Worm (Caenorhabditis elegans) whole organism, late embryonic: ENCODE results near the gene F54F2.6.

ENCODE experiments used
- C08G9.2 ChIP-seq: sonication (generic microtip); optimal IDR thresholded peaks from 2 replicates; lab custom pipeline; 2016; ENCODE audit warnings: mild to moderate bottlenecking, missing genetic modification characterization, moderate library complexity, missing compliant biosample characterization
- C38D4.7 ChIP-seq: fragments of 200-800 bp; sonication (Bioruptor generic); optimal IDR thresholded peaks from 2 replicates; lab custom pipeline; 2018; ENCODE audit warnings: mild to moderate bottlenecking, missing genetic modification characterization, moderate library complexity, missing compliant biosample characterization
- K09A11.1 ChIP-seq: sonication (generic microtip); optimal IDR thresholded peaks from 2 replicates; lab custom pipeline; 2017; ENCODE audit warnings: antibody characterized with exemption, mild to moderate bottlenecking, missing genetic modification characterization, missing compliant biosample characterization; ENCODE audit not compliant: insufficient read depth
- Y22D7AL.16 ChIP-seq: sonication (generic microtip); optimal IDR thresholded peaks from 2 replicates; lab custom pipeline; 2016; ENCODE audit warnings: missing genetic modification characterization, missing compliant biosample characterization
- ceh-14 ChIP-seq: sonication (generic microtip); optimal IDR thresholded peaks from 2 replicates; lab custom pipeline; 2016; ENCODE audit warnings: missing genotype, missing genetic modification characterization, missing compliant biosample characterization
- ceh-18 ChIP-seq: sonication (generic microtip); optimal IDR thresholded peaks from 2 replicates; lab custom pipeline; 2016; ENCODE audit warnings: missing genetic modification characterization, missing compliant biosample characterization
- ceh-2 ChIP-seq: sonication (generic microtip); optimal IDR thresholded peaks from 2 replicates; lab custom pipeline; 2016; ENCODE audit warnings: missing genotype, missing genetic modification characterization, missing compliant biosample characterization
- ceh-30 ChIP-seq: fragments of 150-350 bp; optimal IDR thresholded peaks from 2 replicates; lab custom pipeline; 2014; ENCODE audit warnings: missing biosample characterization, missing genetic modification characterization
- ceh-31 ChIP-seq: sonication (generic microtip); optimal IDR thresholded peaks from 2 replicates; lab custom pipeline; 2016; ENCODE audit warnings: missing genetic modification characterization, missing compliant biosample characterization
- ceh-34 ChIP-seq: sonication (generic microtip); optimal IDR thresholded peaks from 2 replicates; lab custom pipeline; 2016; ENCODE audit warnings: mild to moderate bottlenecking, missing genetic modification characterization, missing compliant biosample characterization
- ceh-45 ChIP-seq: fragments of 200-800 bp; sonication (Bioruptor generic); IDR thresholded peaks from 2 replicates; pipeline ENCODE4 v1.3.6; 2022; ENCODE audit warnings: missing genetic modification reagents, missing genetic modification characterization, missing compliant biosample characterization
- ceh-9 ChIP-seq: sonication (generic microtip); optimal IDR thresholded peaks from 2 replicates; lab custom pipeline; 2016; ENCODE audit warnings: mild to moderate bottlenecking, missing genetic modification characterization, inconsistent platforms, missing compliant biosample characterization
- che-1 ChIP-seq: sonication (generic microtip); optimal IDR thresholded peaks from 2 replicates; lab custom pipeline; 2016; ENCODE audit warnings: mild to moderate bottlenecking, missing genetic modification characterization, missing compliant biosample characterization
- dmd-4 ChIP-seq: sonication (generic microtip); optimal IDR thresholded peaks from 2 replicates; lab custom pipeline; 2016; ENCODE audit warnings: borderline replicate concordance, missing genetic modification characterization, missing compliant biosample characterization
- ets-4 ChIP-seq: sonication (generic microtip); optimal IDR thresholded peaks from 2 replicates; lab custom pipeline; 2016; ENCODE audit warnings: missing genetic modification characterization, missing compliant biosample characterization
- eyg-1 ChIP-seq: sonication (generic microtip); optimal IDR thresholded peaks from 2 replicates; lab custom pipeline; 2016; ENCODE audit warnings: missing genotype, missing genetic modification characterization, missing compliant biosample characterization
- fkh-6 ChIP-seq: sonication (generic microtip); optimal IDR thresholded peaks from 2 replicates; lab custom pipeline; 2016; ENCODE audit warnings: missing genetic modification characterization, missing compliant biosample characterization
- gmeb-2 ChIP-seq: sonication (generic microtip); optimal IDR thresholded peaks from 2 replicates; lab custom pipeline; 2016; ENCODE audit warnings: missing genetic modification characterization, inconsistent platforms, missing compliant biosample characterization
- hlh-6 ChIP-seq: sonication (generic microtip); optimal IDR thresholded peaks from 2 replicates; lab custom pipeline; 2016; ENCODE audit warnings: missing genotype, missing genetic modification characterization, missing compliant biosample characterization
- nfya-1 ChIP-seq: sonication (generic microtip); optimal IDR thresholded peaks from 2 replicates; lab custom pipeline; 2017; ENCODE audit warnings: missing genetic modification characterization, mild to moderate bottlenecking, missing compliant biosample characterization, antibody characterized with exemption, moderate library complexity
- nhr-232 ChIP-seq: sonication (generic microtip); optimal IDR thresholded peaks from 2 replicates; lab custom pipeline; 2016; ENCODE audit warnings: missing genetic modification characterization, missing compliant biosample characterization
- npax-4 ChIP-seq: sonication (generic microtip); optimal IDR thresholded peaks from 2 replicates; lab custom pipeline; 2016; ENCODE audit warnings: missing genetic modification characterization, missing compliant biosample characterization
- pha-2 ChIP-seq: sonication (generic microtip); optimal IDR thresholded peaks from 2 replicates; lab custom pipeline; 2017; ENCODE audit warnings: mild to moderate bottlenecking, missing genetic modification characterization, missing compliant biosample characterization
- pqm-1 ChIP-seq: sonication (generic microtip); optimal IDR thresholded peaks from 2 replicates; lab custom pipeline; 2016; ENCODE audit warnings: missing genetic modification characterization, missing compliant biosample characterization
- pros-1 ChIP-seq: fragments of 150-350 bp; optimal IDR thresholded peaks from 2 replicates; lab custom pipeline; 2014; ENCODE audit warnings: missing biosample characterization, missing genetic modification reagents, missing genetic modification characterization
- ref-2 ChIP-seq: sonication (generic microtip); optimal IDR thresholded peaks from 2 replicates; lab custom pipeline; 2016; ENCODE audit warnings: missing genetic modification characterization, missing compliant biosample characterization
- rnt-1 ChIP-seq: sonication (generic microtip); optimal IDR thresholded peaks from 2 replicates; lab custom pipeline; 2016; ENCODE audit warnings: missing genetic modification characterization, missing compliant biosample characterization
- sox-4 ChIP-seq: sonication (generic microtip); optimal IDR thresholded peaks from 2 replicates; lab custom pipeline; 2017; ENCODE audit warnings: mild to moderate bottlenecking, missing genetic modification characterization, inconsistent platforms, missing compliant biosample characterization
- tbx-2 ChIP-seq: sonication (generic microtip); optimal IDR thresholded peaks from 2 replicates; lab custom pipeline; 2016; ENCODE audit warnings: missing genetic modification characterization, missing compliant biosample characterization
- tbx-7 ChIP-seq: sonication (generic microtip); optimal IDR thresholded peaks from 2 replicates; lab custom pipeline; 2016; ENCODE audit warnings: missing genotype, missing genetic modification characterization, missing compliant biosample characterization
- ttx-3 ChIP-seq: sonication (generic microtip); optimal IDR thresholded peaks from 2 replicates; lab custom pipeline; 2016; ENCODE audit warnings: missing genetic modification reagents, missing genetic modification characterization, missing compliant biosample characterization
- unc-3 ChIP-seq, 2 experiments: fragments of 200-800 bp in 1 of 2; sonication (Bioruptor generic) in 1 of 2; sonication (generic microtip) in 1 of 2; conservative IDR thresholded peaks in 1 of 2; optimal IDR thresholded peaks in 1 of 2; 2 replicates each; pipeline versions ENCODE4 v1.3.6 to Lab custom; 2016 to 2022; ENCODE audit warnings: missing compliant biosample characterization in 2 of 2, missing genetic modification characterization in 2 of 2, missing genetic modification reagents in 1 of 2
- unc-42 ChIP-seq: sonication (generic microtip); optimal IDR thresholded peaks from 2 replicates; lab custom pipeline; 2016; ENCODE audit warnings: missing genotype, missing genetic modification characterization, missing compliant biosample characterization
- unc-55 ChIP-seq: sonication (generic microtip); optimal IDR thresholded peaks from 2 replicates; lab custom pipeline; 2017; ENCODE audit warnings: missing biosample characterization, missing genetic modification reagents, missing genetic modification characterization
- unc-86 ChIP-seq: sonication (generic microtip); optimal IDR thresholded peaks from 2 replicates; lab custom pipeline; 2016; ENCODE audit warnings: missing genetic modification characterization, missing compliant biosample characterization
- zip-5 ChIP-seq: sonication (generic microtip); optimal IDR thresholded peaks from 2 replicates; lab custom pipeline; 2016; ENCODE audit warnings: missing genetic modification characterization, missing compliant biosample characterization
- ztf-16 ChIP-seq: sonication (generic microtip); optimal IDR thresholded peaks from 2 replicates; lab custom pipeline; 2017; ENCODE audit warnings: missing genetic modification characterization, missing compliant biosample characterization

F54F2.6 gene

ce11 chrIII:8829245-8829644, 28.7 kb upstream of the F54F2.6 start, which contains the start of gene F44E2.3:
Gene F44E2.3, minus strand, starts transcription at chrIII:8829305.
- TF ChIP-seq unc-3 (GFP tag; conservative IDR thresholded peaks at IDR 0.05; lab: Robert Waterston, UW) (no peak), unc-3 (tag; optimal IDR thresholded peaks at IDR 0.05; lab: Kevin White, UChicago) (no peak), K09A11.1 (no peak), zip-5 (tag; lab: Kevin White, UChicago) (no peak), C08G9.2 (peak; percentile 65), ttx-3 (tag; lab: Kevin White, UChicago) (no peak), ets-4 (tag; lab: Kevin White, UChicago) (peak; percentile 25), ceh-31 (tag; lab: Kevin White, UChicago) (peak; percentile 57), unc-42 (peak; percentile 88), ceh-2 (tag; lab: Kevin White, UChicago) (peak; percentile 5), pqm-1 (tag; lab: Kevin White, UChicago) (no peak), tbx-2 (tag; lab: Kevin White, UChicago) (peak; percentile 31)

DNA sequence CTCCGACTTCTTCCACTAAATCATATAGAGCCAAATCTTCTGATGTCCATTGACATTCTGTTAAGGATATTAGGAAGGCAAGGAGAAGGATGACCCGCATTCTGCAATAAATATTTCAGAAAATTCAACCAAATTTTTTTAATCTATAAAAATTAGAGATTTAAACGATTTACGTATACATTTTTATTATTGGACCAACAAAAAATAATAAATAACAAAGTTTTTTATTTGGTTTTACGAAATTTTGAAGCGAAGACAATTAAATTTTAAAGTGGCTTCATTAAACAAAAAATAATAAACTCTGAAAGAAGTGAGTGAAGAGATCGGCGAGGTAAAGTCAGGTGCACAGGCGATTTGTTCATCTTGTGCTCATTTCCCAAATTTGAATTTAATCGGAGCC, 26.6 kb upstream of the F54F2.6 start, which contains the start of gene F54F2.9:
F54F2.9 (minus strand) TSS at position 101 of the 400 bp plus-strand sequence.
- TF ChIP-seq unc-42 (no peak), rnt-1 (tag; lab: Kevin White, UChicago) (no peak), ceh-45 (no peak), zip-5 (tag; lab: Kevin White, UChicago) (no peak), ttx-3 (tag; lab: Kevin White, UChicago) (no peak), gmeb-2 (tag; lab: Kevin White, UChicago) (no peak), tbx-7 (tag; lab: Kevin White, UChicago) (no peak), ztf-16 (tag; lab: Kevin White, UChicago) (no peak), ceh-30 (tag; lab: Kevin White, UChicago) (no peak), fkh-6 (tag; lab: Kevin White, UChicago) (no peak), hlh-6 (no peak), ceh-18 (tag; lab: Kevin White, UChicago) (no peak), unc-3 (GFP tag; conservative IDR thresholded peaks at IDR 0.05; lab: Robert Waterston, UW) (no peak), unc-3 (tag; optimal IDR thresholded peaks at IDR 0.05; lab: Kevin White, UChicago) (no peak), C38D4.7 (GFP tag; lab: Kevin White, UChicago) (no peak), Y22D7AL.16 (tag; lab: Kevin White, UChicago) (no peak), ceh-34 (no peak), pros-1 (tag; lab: Kevin White, UChicago) (no peak), ceh-14 (tag; lab: Kevin White, UChicago) (no peak), sox-4 (no peak), unc-55 (GFP tag; lab: Kevin White, UChicago) (no peak)
- TF ChIP-seq, all 69 proteins: peak for 0

ce11 chrIII:8824556-8824955, 24.1 kb upstream of the F54F2.6 start:
- TF ChIP-seq pha-2 (tag; lab: Kevin White, UChicago) (no peak), nfya-1 (tag; lab: Kevin White, UChicago) (no peak), unc-55 (GFP tag; lab: Kevin White, UChicago) (no peak), ceh-30 (tag; lab: Kevin White, UChicago) (no peak), ceh-9 (tag; lab: Kevin White, UChicago) (no peak), ttx-3 (tag; lab: Kevin White, UChicago) (no peak), npax-4 (tag; lab: Kevin White, UChicago) (no peak), sox-4 (no peak), dmd-4 (tag; lab: Kevin White, UChicago) (no peak), ceh-18 (tag; lab: Kevin White, UChicago) (no peak), nhr-232 (tag; lab: Kevin White, UChicago) (no peak), unc-86 (tag; lab: Kevin White, UChicago) (no peak), tbx-7 (tag; lab: Kevin White, UChicago) (no peak), ref-2 (no peak), eyg-1 (tag; lab: Kevin White, UChicago) (no peak), che-1 (tag; lab: Kevin White, UChicago) (no peak)
